Fruit fly (Drosophila melanogaster) S2 (cell line): ENCODE data around the gene Tim9a.

Experiments
- CG8478 ChIP-seq: fragments of >200 bp; optimal IDR thresholded peaks from 2 replicates; lab custom pipeline; 2018
- CTCF ChIP-seq, 2 experiments: fragments of >200 bp; optimal IDR thresholded peaks; 2 replicates each; lab custom pipeline; 2018

DNA sequence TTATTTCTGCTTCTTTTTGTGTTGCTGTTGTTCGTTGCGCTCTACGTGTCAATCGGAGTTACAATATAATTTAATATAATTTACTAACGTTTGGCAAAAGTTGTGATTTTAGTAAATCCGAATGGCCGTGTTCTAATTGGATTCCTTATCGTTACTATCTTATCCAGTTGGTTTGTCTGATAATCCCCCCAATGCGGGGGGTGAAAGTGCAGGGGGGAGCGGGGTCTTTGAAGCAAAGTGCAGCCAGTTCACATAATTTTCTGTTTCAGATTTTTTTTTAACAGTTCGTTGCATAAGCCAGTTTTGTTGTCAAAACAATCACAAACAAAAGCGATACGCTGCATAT lies 13.3 kb upstream of the Tim9a start:
- TF ChIP-seq CTCF (optimal IDR thresholded peaks at IDR 0.05; lab: Kevin White, UChicago) (no peak), CG8478 (lab: Kevin White, UChicago) (no peak)
